Worm (Caenorhabditis elegans): Measurements from ENCODE around the gene ugt-16.

ce11 chrV:12849736-12850135 is 24.9 kb downstream of the ugt-16 start, which contains the start of gene C44H9.5:
- TF ChIP-seq dox-1 (GFP tag; IDR thresholded peaks at IDR 0.05): no peak
- no peak for TF ChIP-seq F49E8.2 (tag; optimal IDR thresholded peaks at IDR 0.05; ENCODE audit: insufficient read depth)
- TF ChIP-seq hsf-1 (GFP tag; IDR thresholded peaks at IDR 0.05): no peak
- TF ChIP-seq tlf-1 (GFP tag; optimal IDR thresholded peaks at IDR 0.05): no peak
- no peak for TF ChIP-seq nfyb-1 (GFP tag; IDR thresholded peaks at IDR 0.05)
- no peak for TF ChIP-seq fkh-3 (tag; optimal IDR thresholded peaks at IDR 0.05)
- no peak for TF ChIP-seq cebp-2 (GFP tag; IDR thresholded peaks at IDR 0.05)
- no peak for TF ChIP-seq snpc-3.4 (tag; optimal IDR thresholded peaks at IDR 0.05)
- no peak for TF ChIP-seq ZK185.1 (tag; optimal IDR thresholded peaks at IDR 0.05; ENCODE audit: poor library complexity, severe bottlenecking)
- no peak for TF ChIP-seq lin-35 (GFP tag; optimal IDR thresholded peaks at IDR 0.05)
- TF ChIP-seq C17E4.6 (GFP tag; IDR thresholded peaks at IDR 0.05): no peak
- TF ChIP-seq cebp-1 (GFP tag; IDR thresholded peaks at IDR 0.05): no peak
- TF ChIP-seq cebp-1 (tag; optimal IDR thresholded peaks at IDR 0.05): no peak
- TF ChIP-seq unc-130 (GFP tag; optimal IDR thresholded peaks at IDR 0.05): no peak
- TF ChIP-seq egl-44 (GFP tag; IDR thresholded peaks at IDR 0.05): no peak
